Worm (Caenorhabditis elegans) whole organism, mixed stage, embryonic: ENCODE data around the gene unc-60.

Experiments
- blmp-1 ChIP-seq: fragments of 150-350 bp; optimal IDR thresholded peaks from 2 replicates; lab custom pipeline; 2014; ENCODE audit warnings: missing biosample characterization, missing genetic modification characterization
- elt-1 ChIP-seq: sonication (generic microtip); optimal IDR thresholded peaks from 2 replicates; lab custom pipeline; 2017; ENCODE audit warnings: missing genetic modification characterization, mild to moderate bottlenecking, missing compliant biosample characterization, antibody characterized with exemption, moderate library complexity, borderline replicate concordance; ENCODE audit not compliant: insufficient read depth
- mep-1 ChIP-seq: fragments of 150-350 bp; optimal IDR thresholded peaks from 2 replicates; lab custom pipeline; 2017; ENCODE audit warnings: missing biosample characterization, missing genetic modification reagents, missing genetic modification characterization, inconsistent platforms
- nhr-237 ChIP-seq: fragments of 150-350 bp; optimal IDR thresholded peaks from 2 replicates; lab custom pipeline; 2014; ENCODE audit warnings: missing biosample characterization, missing genetic modification characterization
- pha-4 ChIP-seq: fragments of 150-350 bp; optimal IDR thresholded peaks from 2 replicates; lab custom pipeline; 2018; ENCODE audit warnings: missing biosample characterization, missing genetic modification reagents, missing genetic modification characterization
- sptf-1 ChIP-seq: sonication (generic microtip); optimal IDR thresholded peaks from 2 replicates; lab custom pipeline; 2017; ENCODE audit warnings: mild to moderate bottlenecking, missing genetic modification characterization, moderate library complexity, missing compliant biosample characterization
- unc-62 ChIP-seq: fragments of 150-350 bp; optimal IDR thresholded peaks from 2 replicates; lab custom pipeline; 2014; ENCODE audit warnings: missing biosample characterization, missing genetic modification reagents, missing genetic modification characterization

ce11 chrV:1471977-1472376 lies 2.9 kb upstream of the unc-60 start:
- TF ChIP-seq blmp-1 (no peak), unc-62 (GFP tag; lab: Kevin White, UChicago) (no peak), elt-1 (tag; lab: Kevin White, UChicago) (no peak), nhr-237 (tag; lab: Kevin White, UChicago) (no peak), pha-4 (tag; lab: Kevin White, UChicago) (no peak), sptf-1 (tag; lab: Kevin White, UChicago) (no peak), mep-1 (tag; lab: Kevin White, UChicago) (no peak)
